Fruit fly (Drosophila melanogaster): ENCODE results near the gene Naglu.

Gene Naglu

dm6 chr2L:8370364-8371326 is 41.0 kb downstream of the Naglu start, which contains the start of gene CG17292:
CG17292 (plus strand) TSS chr2L:8370454.
- peak; percentile 80 for TF ChIP-seq CG17801 (GFP tag; optimal IDR thresholded peaks at IDR 0.05; ENCODE audit: partially characterized antibody)

- peak; percentile 32 for TF ChIP-seq CG17801 (GFP tag; optimal IDR thresholded peaks at IDR 0.05; ENCODE audit: partially characterized antibody)
These were observed 45.7 kb downstream of the Naglu start, which contains the start of gene Pp2A-29B for dm6 chr2L:8365701-8366643. Pp2A-29B (plus strand) TSS chr2L:8366038.

dm6 chr2L:8364006-8364956 is 47.4 kb downstream of the Naglu start, which contains the start of the genes RpS13 and CSN8:
RpS13 (minus strand) TSS chr2L:8364662.
CSN8 (plus strand) TSS chr2L:8364855.
- TF ChIP-seq CG17801 (GFP tag; optimal IDR thresholded peaks at IDR 0.05; ENCODE audit: partially characterized antibody), result peak; percentile 53

- TF ChIP-seq CG17801 (GFP tag; optimal IDR thresholded peaks at IDR 0.05; ENCODE audit: partially characterized antibody), result no peak
These were observed 48.7 kb downstream of the Naglu start for dm6 chr2L:8362955-8363285.

dm6 chr2L:8362273-8362954 is 49.3 kb downstream of the Naglu start, which contains the start of gene CG7627:
CG7627 (minus strand) TSS chr2L:8362469.
- TF ChIP-seq CG17801 (GFP tag; optimal IDR thresholded peaks at IDR 0.05; ENCODE audit: partially characterized antibody), result peak; percentile 63

- peak; percentile 89 for TF ChIP-seq CG17801 (GFP tag; optimal IDR thresholded peaks at IDR 0.05; ENCODE audit: partially characterized antibody)
These were observed 50.3 kb downstream of the Naglu start for dm6 chr2L:8361204-8361952.
